Worm (Caenorhabditis elegans) whole organism, young adult: Measurements from ENCODE around the gene F11E6.11.

Experiments used
- ceh-100 ChIP-seq: fragments of 200-800 bp; sonication (Bioruptor generic); IDR thresholded peaks from 2 replicates; pipeline ENCODE4 v1.3.6; 2022; ENCODE audit warnings: missing genetic modification reagents, missing genetic modification characterization, missing compliant biosample characterization
- let-526 ChIP-seq: fragments of 200-800 bp; sonication (Bioruptor generic); IDR thresholded peaks from 2 replicates; pipeline ENCODE4 v1.3.6; 2022; ENCODE audit warnings: missing genetic modification reagents, missing genetic modification characterization, missing compliant biosample characterization

DNA sequence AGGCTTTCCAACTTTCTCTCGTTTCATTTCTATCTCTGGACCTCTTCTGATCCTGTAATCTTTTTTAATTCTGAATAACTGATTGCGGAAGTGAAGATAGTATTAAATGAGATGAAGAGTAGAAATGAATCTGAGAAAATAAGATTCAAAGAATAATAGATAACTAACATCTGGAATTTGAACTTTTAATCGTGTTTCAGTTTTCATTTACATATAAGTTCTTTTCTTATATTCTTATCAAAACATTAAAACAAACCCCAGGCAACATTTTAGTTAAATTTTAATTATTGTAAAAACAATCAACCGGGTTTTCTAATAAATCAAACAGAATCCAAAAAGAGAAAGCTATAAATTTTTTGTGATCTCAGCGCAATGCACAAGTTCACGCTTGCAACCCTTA lies 10.6 kb downstream of the F11E6.11 start:
- no peak for TF ChIP-seq let-526 (GFP tag; lab: Robert Waterston, UW)
- TF ChIP-seq ceh-100: no peak
